Fruit fly (Drosophila melanogaster) whole organism, embryonic: ENCODE measurements around the gene mahe.

ENCODE experiments used
- Abd-B ChIP-seq: fragments of 200-800 bp; sonication (Bioruptor generic); optimal IDR thresholded peaks from 2 replicates; lab custom pipeline; 2018; ENCODE audit warnings: missing biosample characterization, mild to moderate bottlenecking, missing genetic modification characterization, moderate library complexity
- BEAF-32 ChIP-seq: fragments of 200-800 bp; sonication (Bioruptor generic); optimal IDR thresholded peaks from 3 replicates; lab custom pipeline; 2017; ENCODE audit warnings: missing biosample characterization, missing genetic modification characterization, mild to moderate bottlenecking, moderate library complexity, missing genetic modification reagents
- Bdp1 ChIP-seq: fragments of 200-800 bp; sonication (Bioruptor generic); optimal IDR thresholded peaks from 3 replicates; lab custom pipeline; 2016; ENCODE audit warnings: missing biosample characterization, missing genetic modification characterization
- CG10654 ChIP-seq: fragments of 200-800 bp; sonication (Bioruptor generic); optimal IDR thresholded peaks from 2 replicates; lab custom pipeline; 2016; ENCODE audit warnings: missing biosample characterization, missing genetic modification characterization
- CG10979 ChIP-seq: fragments of 200-800 bp; sonication (Bioruptor generic); optimal IDR thresholded peaks from 2 replicates; lab custom pipeline; 2018; ENCODE audit warnings: missing biosample characterization, mild to moderate bottlenecking, missing genetic modification characterization, moderate library complexity
- CG12391 ChIP-seq: fragments of 200-800 bp; sonication (Bioruptor generic); optimal IDR thresholded peaks from 3 replicates; lab custom pipeline; 2018; ENCODE audit warnings: missing biosample characterization, mild to moderate bottlenecking, missing genetic modification characterization, moderate library complexity
- CG12744 ChIP-seq: fragments of 200-800 bp; sonication (Bioruptor generic); optimal IDR thresholded peaks from 2 replicates; lab custom pipeline; 2016; ENCODE audit warnings: missing biosample characterization, missing genetic modification characterization
- CG14710 ChIP-seq: fragments of 200-800 bp; sonication (Bioruptor generic); optimal IDR thresholded peaks from 3 replicates; lab custom pipeline; 2019; ENCODE audit warnings: missing biosample characterization, mild to moderate bottlenecking, missing genetic modification characterization, moderate library complexity
- CG15514 ChIP-seq: fragments of 200-800 bp; sonication (Bioruptor generic); optimal IDR thresholded peaks from 3 replicates; lab custom pipeline; 2017; ENCODE audit warnings: missing biosample characterization, missing genetic modification characterization, mild to moderate bottlenecking, moderate library complexity, missing genetic modification reagents
- CG16815 ChIP-seq: fragments of 200-800 bp; sonication (Bioruptor generic); optimal IDR thresholded peaks from 3 replicates; lab custom pipeline; 2017; ENCODE audit warnings: missing biosample characterization, mild to moderate bottlenecking, missing genetic modification characterization
- CG17385 ChIP-seq: fragments of 200-800 bp; sonication (Bioruptor generic); optimal IDR thresholded peaks from 3 replicates; lab custom pipeline; 2018; ENCODE audit warnings: missing biosample characterization, mild to moderate bottlenecking, missing genetic modification characterization
- CG17912 ChIP-seq: fragments of 200-800 bp; sonication (Bioruptor generic); optimal IDR thresholded peaks from 2 replicates; lab custom pipeline; 2018; ENCODE audit warnings: missing biosample characterization, mild to moderate bottlenecking, missing genetic modification characterization
- CG18011 ChIP-seq: fragments of 200-800 bp; sonication (Bioruptor generic); optimal IDR thresholded peaks from 2 replicates; lab custom pipeline; 2017; ENCODE audit warnings: missing biosample characterization, missing genetic modification characterization, mild to moderate bottlenecking, moderate library complexity, missing genotype
- CG18599 ChIP-seq: fragments of 200-800 bp; sonication (Bioruptor generic); optimal IDR thresholded peaks from 3 replicates; lab custom pipeline; 2017; ENCODE audit warnings: missing biosample characterization, missing genetic modification characterization, mild to moderate bottlenecking, moderate library complexity, missing genetic modification reagents
- CG2678 ChIP-seq: fragments of 200-800 bp; sonication (Bioruptor generic); optimal IDR thresholded peaks from 3 replicates; lab custom pipeline; 2019; ENCODE audit warnings: missing biosample characterization, mild to moderate bottlenecking, missing genetic modification characterization, moderate library complexity
- CG30403 ChIP-seq: fragments of 200-800 bp; sonication (Bioruptor generic); optimal IDR thresholded peaks from 3 replicates; lab custom pipeline; 2016; ENCODE audit warnings: missing biosample characterization, missing genetic modification characterization
- CG30431 ChIP-seq: fragments of 200-800 bp; sonication (Bioruptor generic); optimal IDR thresholded peaks from 2 replicates; lab custom pipeline; 2017; ENCODE audit warnings: missing biosample characterization, missing genetic modification characterization
- CG32532 ChIP-seq: fragments of 200-800 bp; sonication (Bioruptor generic); IDR thresholded peaks from 2 replicates; pipeline ENCODE4 v1.3.6; 2022; ENCODE audit warnings: missing biosample characterization, missing genetic modification characterization
- CG3407 ChIP-seq: fragments of 200-800 bp; sonication (Bioruptor generic); optimal IDR thresholded peaks from 2 replicates; lab custom pipeline; 2018; ENCODE audit warnings: missing biosample characterization, mild to moderate bottlenecking, missing genetic modification characterization
- CG4617 ChIP-seq: fragments of 200-800 bp; sonication (Bioruptor generic); optimal IDR thresholded peaks from 3 replicates; lab custom pipeline; 2016; ENCODE audit warnings: missing biosample characterization, missing genetic modification characterization, borderline replicate concordance
- CG4730 ChIP-seq: fragments of 200-800 bp; sonication (Bioruptor generic); IDR thresholded peaks from 2 replicates; pipeline ENCODE4 v1.3.6; 2022; ENCODE audit warnings: missing biosample characterization, missing genetic modification characterization
- CG4854 ChIP-seq: fragments of 200-800 bp; sonication (Bioruptor generic); optimal IDR thresholded peaks from 2 replicates; lab custom pipeline; 2016; ENCODE audit warnings: missing biosample characterization, missing genetic modification characterization, inconsistent platforms
- CG5953 ChIP-seq: fragments of 200-800 bp; sonication (Bioruptor generic); IDR thresholded peaks from 2 replicates; pipeline ENCODE4 v1.3.6; 2022; ENCODE audit warnings: missing biosample characterization, missing genetic modification characterization
- CG6175 ChIP-seq: fragments of 200-800 bp; sonication (Bioruptor generic); IDR thresholded peaks from 3 replicates; pipeline ENCODE4 v1.3.6; 2022; ENCODE audit warnings: missing biosample characterization, missing genetic modification characterization
- CG6689 ChIP-seq: fragments of 200-800 bp; sonication (Bioruptor generic); IDR thresholded peaks from 2 replicates; pipeline ENCODE4 v1.3.6; 2022; ENCODE audit warnings: missing biosample characterization, missing genetic modification characterization
- CG6765 ChIP-seq: fragments of 200-800 bp; sonication (Bioruptor generic); optimal IDR thresholded peaks from 3 replicates; lab custom pipeline; 2017; ENCODE audit warnings: missing biosample characterization, mild to moderate bottlenecking, missing genetic modification characterization
- CG8089 ChIP-seq: fragments of 200-800 bp; sonication (Bioruptor generic); optimal IDR thresholded peaks from 3 replicates; lab custom pipeline; 2016; ENCODE audit warnings: missing biosample characterization, missing genetic modification characterization
- D19B ChIP-seq: fragments of 200-800 bp; sonication (Bioruptor generic); optimal IDR thresholded peaks from 2 replicates; lab custom pipeline; 2017; ENCODE audit warnings: missing biosample characterization, mild to moderate bottlenecking, missing genetic modification characterization
- E2f2 ChIP-seq: fragments of 200-800 bp; sonication (Bioruptor generic); IDR thresholded peaks from 2 replicates; pipeline ENCODE4 v1.3.6; 2022; ENCODE audit warnings: missing biosample characterization, missing genetic modification characterization
- Lhr ChIP-seq: fragments of 200-800 bp; sonication (Bioruptor generic); optimal IDR thresholded peaks from 3 replicates; lab custom pipeline; 2017; ENCODE audit warnings: mild to moderate bottlenecking, missing biosample characterization, missing genetic modification reagents, missing genetic modification characterization
- NC2α ChIP-seq: fragments of 200-800 bp; sonication (Bioruptor generic); optimal IDR thresholded peaks from 2 replicates; lab custom pipeline; 2016; ENCODE audit warnings: missing biosample characterization, missing genetic modification characterization
- NfI ChIP-seq: fragments of 200-800 bp; sonication (Bioruptor generic); optimal IDR thresholded peaks from 3 replicates; lab custom pipeline; 2018; ENCODE audit warnings: missing biosample characterization, mild to moderate bottlenecking, missing genetic modification characterization, moderate library complexity
- Stat92E ChIP-seq, 3 experiments: fragments of >200 bp in 2 of 3; fragments of 200-800 bp in 1 of 3; sonication (Bioruptor generic) in 1 of 3; optimal IDR thresholded peaks; 2 replicates each; lab custom pipeline; 2017 to 2019; ENCODE audit warnings: missing biosample characterization in 3 of 3, missing genetic modification characterization in 3 of 3, mild to moderate bottlenecking in 1 of 3, moderate library complexity in 1 of 3
- ac ChIP-seq: fragments of 200-800 bp; sonication (Bioruptor generic); optimal IDR thresholded peaks from 3 replicates; lab custom pipeline; 2017; ENCODE audit warnings: missing biosample characterization, mild to moderate bottlenecking, missing genetic modification characterization
- cg ChIP-seq: fragments of 200-800 bp; sonication (Bioruptor generic); optimal IDR thresholded peaks from 3 replicates; lab custom pipeline; 2019; ENCODE audit warnings: missing biosample characterization, mild to moderate bottlenecking, missing genetic modification characterization, moderate library complexity
- ci ChIP-seq: fragments of 200-800 bp; sonication (Bioruptor generic); IDR thresholded peaks from 3 replicates; pipeline ENCODE4 v1.3.6; 2022; ENCODE audit warnings: missing biosample characterization, missing genetic modification characterization
- croc ChIP-seq: fragments of 200-800 bp; sonication (Bioruptor generic); conservative IDR thresholded peaks from 3 replicates; pipeline ENCODE4 v1.3.6; 2022; ENCODE audit warnings: missing biosample characterization, missing genetic modification characterization
- cwo ChIP-seq: fragments of 200-800 bp; sonication (Bioruptor generic); optimal IDR thresholded peaks from 3 replicates; lab custom pipeline; 2017; ENCODE audit warnings: missing biosample characterization, missing genetic modification characterization, mild to moderate bottlenecking, moderate library complexity, missing genetic modification reagents
- eyg ChIP-seq: fragments of 200-800 bp; sonication (Bioruptor generic); optimal IDR thresholded peaks from 3 replicates; lab custom pipeline; 2016; ENCODE audit warnings: missing biosample characterization, missing genetic modification characterization
- ftz-f1 ChIP-seq: fragments of 200-800 bp; sonication (Bioruptor generic); optimal IDR thresholded peaks from 2 replicates; lab custom pipeline; 2016; ENCODE audit warnings: missing biosample characterization, missing genetic modification characterization
- grn ChIP-seq: fragments of 200-800 bp; sonication (Bioruptor generic); optimal IDR thresholded peaks from 3 replicates; lab custom pipeline; 2017; ENCODE audit warnings: missing biosample characterization, missing genetic modification characterization
- gsb ChIP-seq: fragments of 200-800 bp; sonication (Bioruptor generic); IDR thresholded peaks from 2 replicates; pipeline ENCODE4 v1.3.6; 2022; ENCODE audit warnings: missing biosample characterization, missing genetic modification characterization
- lbe ChIP-seq: fragments of 200-800 bp; sonication (Bioruptor generic); optimal IDR thresholded peaks from 2 replicates; lab custom pipeline; 2016; ENCODE audit warnings: missing biosample characterization, mild to moderate bottlenecking, missing genetic modification characterization
- pfk ChIP-seq: fragments of 200-800 bp; sonication (Bioruptor generic); optimal IDR thresholded peaks from 2 replicates; lab custom pipeline; 2018; ENCODE audit warnings: missing biosample characterization, mild to moderate bottlenecking, missing genetic modification characterization, moderate library complexity
- phol ChIP-seq: fragments of 200-800 bp; sonication (Bioruptor generic); optimal IDR thresholded peaks from 3 replicates; lab custom pipeline; 2018; ENCODE audit warnings: missing biosample characterization, mild to moderate bottlenecking, missing genetic modification characterization, moderate library complexity
- ranshi ChIP-seq: fragments of 200-800 bp; sonication (Bioruptor generic); IDR thresholded peaks from 2 replicates; pipeline ENCODE4 v1.3.6; 2022; ENCODE audit warnings: missing biosample characterization, missing genetic modification characterization
- tll ChIP-seq, 2 experiments: fragments of 200-800 bp in 1 of 2; fragments of >200 bp in 1 of 2; sonication (Bioruptor generic) in 1 of 2; optimal IDR thresholded peaks; 2 replicates each; lab custom pipeline; 2017 to 2019; ENCODE audit warnings: missing biosample characterization in 2 of 2, missing genetic modification characterization in 2 of 2, mild to moderate bottlenecking in 1 of 2, moderate library complexity in 1 of 2
- unpg ChIP-seq: fragments of 200-800 bp; sonication (Bioruptor generic); optimal IDR thresholded peaks from 3 replicates; lab custom pipeline; 2018; ENCODE audit warnings: missing biosample characterization, mild to moderate bottlenecking, missing genetic modification characterization, moderate library complexity
- usp ChIP-seq: fragments of >200 bp; optimal IDR thresholded peaks from 2 replicates; lab custom pipeline; 2017; ENCODE audit warnings: missing biosample characterization, missing genetic modification characterization
- z ChIP-seq: fragments of 200-800 bp; sonication (Bioruptor generic); IDR thresholded peaks from 3 replicates; pipeline ENCODE4 v1.3.6; 2022; ENCODE audit warnings: missing biosample characterization, missing genetic modification characterization
- zfh2 ChIP-seq: fragments of 200-800 bp; sonication (Bioruptor generic); optimal IDR thresholded peaks from 2 replicates; lab custom pipeline; 2016; ENCODE audit warnings: missing biosample characterization, missing genetic modification characterization

Gene mahe

DNA sequence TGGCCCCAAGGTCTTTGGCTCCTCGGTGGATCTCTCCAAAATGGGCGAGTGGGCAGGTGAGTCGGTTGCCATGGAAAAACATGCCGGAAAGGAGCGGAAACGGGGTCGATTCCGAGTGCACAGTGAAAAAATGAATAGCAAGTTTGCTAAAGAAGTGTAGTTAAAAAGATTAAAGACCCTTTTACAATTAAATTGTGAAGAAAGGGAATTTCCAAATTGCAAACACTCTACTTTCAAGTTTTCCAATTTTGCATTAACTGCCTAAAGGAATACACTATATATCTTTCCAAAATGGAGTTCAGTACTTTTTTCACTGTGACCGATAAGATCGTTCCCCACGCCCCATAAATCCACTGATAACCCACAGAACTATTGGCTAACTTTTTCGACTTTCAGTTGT is 21.7 kb downstream of the mahe start (continued):
- TF ChIP-seq CG30431 (GFP tag; lab: Kevin White, UChicago): no peak
- TF ChIP-seq CG14710: no peak
- no peak for TF ChIP-seq Lhr (GFP tag; lab: Kevin White, UChicago)
- no peak for TF ChIP-seq unpg (GFP tag; lab: Kevin White, UChicago)
- TF ChIP-seq CG4854 (GFP tag; lab: Kevin White, UChicago): no peak
- peak; percentile 24 for TF ChIP-seq CG30403 (GFP tag; lab: Kevin White, UChicago)
- TF ChIP-seq D19B (GFP tag; lab: Kevin White, UChicago): no peak
- peak; percentile 32 for TF ChIP-seq CG15514 (GFP tag; lab: Kevin White, UChicago)
- TF ChIP-seq CG18599: peak; percentile 42
- no peak for TF ChIP-seq CG16815 (GFP tag; lab: Kevin White, UChicago)
- no peak for TF ChIP-seq ac
- peak; percentile 14 for TF ChIP-seq cwo (GFP tag; lab: Kevin White, UChicago)
- no peak for TF ChIP-seq pfk (GFP tag; lab: Kevin White, UChicago)
- TF ChIP-seq CG5953: no peak
- TF ChIP-seq CG10654: no peak
- no peak for TF ChIP-seq CG18011 (GFP tag; lab: Kevin White, UChicago)
- TF ChIP-seq CG6175 (GFP tag; lab: Robert Waterston, UW): no peak
- TF ChIP-seq gsb (GFP tag; lab: Robert Waterston, UW): no peak
- TF ChIP-seq z: no peak
- TF ChIP-seq grn: no peak
- no peak for TF ChIP-seq ci
- TF ChIP-seq Stat92E (GFP tag; optimal IDR thresholded peaks at IDR 0.05; lab: Kevin White, UChicago): no peak
- TF ChIP-seq phol (tag; lab: Kevin White, UChicago): peak; percentile 30
- no peak for TF ChIP-seq CG3407 (GFP tag; lab: Kevin White, UChicago)
- TF ChIP-seq CG2678 (tag; lab: Kevin White, UChicago): no peak
- TF ChIP-seq CG6765 (GFP tag; lab: Kevin White, UChicago): no peak
- no peak for TF ChIP-seq croc (GFP tag; lab: Robert Waterston, UW)
- TF ChIP-seq lbe (GFP tag; lab: Kevin White, UChicago): no peak
- no peak for TF ChIP-seq ftz-f1 (GFP tag; lab: Kevin White, UChicago)
- no peak for TF ChIP-seq NfI (GFP tag; lab: Kevin White, UChicago)
- TF ChIP-seq usp (GFP tag; lab: Kevin White, UChicago): no peak
- no peak for TF ChIP-seq zfh2 (GFP tag; lab: Kevin White, UChicago)
- no peak for TF ChIP-seq CG12391 (tag; lab: Kevin White, UChicago)
- no peak for TF ChIP-seq eyg (GFP tag; lab: Kevin White, UChicago)
- TF ChIP-seq CG17385: peak; percentile 5
- TF ChIP-seq E2f2 (GFP tag; lab: Robert Waterston, UW): no peak
- TF ChIP-seq CG6689 (GFP tag; lab: Robert Waterston, UW): no peak
- TF ChIP-seq cg (GFP tag; lab: Kevin White, UChicago): no peak
- peak; percentile 16 for TF ChIP-seq CG10979 (tag; lab: Kevin White, UChicago)
- TF ChIP-seq NC2α (GFP tag; lab: Kevin White, UChicago): no peak
- TF ChIP-seq ranshi (GFP tag; lab: Robert Waterston, UW): 0 out of 2 replicates have a peak, but pooled peaks have one; percentile 36
- TF ChIP-seq BEAF-32 (GFP tag; lab: Kevin White, UChicago): no peak
- no peak for TF ChIP-seq CG12744 (GFP tag; lab: Kevin White, UChicago)
- TF ChIP-seq CG32532: peak; percentile 51; the same call in 1 of the 2 replicates
- TF ChIP-seq CG4617 (GFP tag; lab: Kevin White, UChicago): no peak
- no peak for TF ChIP-seq Abd-B (GFP tag; lab: Kevin White, UChicago)
- no peak for TF ChIP-seq tll (GFP tag; optimal IDR thresholded peaks at IDR 0.05; lab: Kevin White, UChicago)
- TF ChIP-seq Bdp1: no peak
- TF ChIP-seq CG4730 (GFP tag; lab: Robert Waterston, UW): no peak
- TF ChIP-seq CG17912 (GFP tag; lab: Kevin White, UChicago): no peak
- no peak for TF ChIP-seq CG8089 (GFP tag; lab: Kevin White, UChicago)
